Worm (Caenorhabditis elegans) whole organism, early embryonic: ENCODE measurements around the gene acy-1.

ENCODE experiments used
- F13C5.2 ChIP-seq: sonication (generic microtip); optimal IDR thresholded peaks from 2 replicates; lab custom pipeline; 2017; ENCODE audit warnings: mild to moderate bottlenecking, missing genetic modification characterization, inconsistent platforms, missing compliant biosample characterization
- ama-1 ChIP-seq: fragments of 150-350 bp; optimal IDR thresholded peaks from 2 replicates; lab custom pipeline; 2014
- ceh-13 ChIP-seq: fragments of 200-800 bp; sonication (Bioruptor generic); optimal IDR thresholded peaks from 2 replicates; lab custom pipeline; 2018; ENCODE audit warnings: mild to moderate bottlenecking, missing genetic modification characterization, missing compliant biosample characterization
- ceh-36 ChIP-seq: sonication (generic microtip); optimal IDR thresholded peaks from 2 replicates; lab custom pipeline; 2016; ENCODE audit warnings: missing genetic modification characterization, inconsistent platforms, missing compliant biosample characterization
- ets-7 ChIP-seq: sonication (generic microtip); optimal IDR thresholded peaks from 2 replicates; lab custom pipeline; 2016; ENCODE audit warnings: missing genotype, missing genetic modification characterization, missing compliant biosample characterization
- flt-1 ChIP-seq: fragments of 200-800 bp; sonication (Bioruptor generic); IDR thresholded peaks from 2 replicates; pipeline ENCODE4 v1.3.6; 2022; ENCODE audit warnings: missing genetic modification characterization, missing compliant biosample characterization
- hmg-4 ChIP-seq: fragments of 200-800 bp; sonication (Bioruptor generic); optimal IDR thresholded peaks from 2 replicates; lab custom pipeline; 2018; ENCODE audit warnings: mild to moderate bottlenecking, missing genetic modification characterization, missing compliant biosample characterization
- pes-1 ChIP-seq: fragments of 200-800 bp; sonication (Bioruptor generic); IDR thresholded peaks from 2 replicates; pipeline ENCODE4 v1.3.6; 2022; ENCODE audit warnings: missing genetic modification reagents, missing genetic modification characterization, missing compliant biosample characterization
- tbx-11 ChIP-seq: fragments of 200-800 bp; sonication (Bioruptor generic); IDR thresholded peaks from 2 replicates; pipeline ENCODE4 v1.3.6; 2022; ENCODE audit warnings: missing genetic modification characterization, missing compliant biosample characterization
- tbx-37 ChIP-seq: fragments of 200-800 bp; sonication (Bioruptor generic); conservative IDR thresholded peaks from 2 replicates; pipeline ENCODE4 v1.3.6; 2022; ENCODE audit warnings: missing genetic modification reagents, missing genetic modification characterization, missing compliant biosample characterization

- TF ChIP-seq ets-7 (no peak), ceh-13 (no peak), tbx-11 (GFP tag; lab: Robert Waterston, UW) (no peak), pes-1 (GFP tag; lab: Robert Waterston, UW) (no peak), ama-1 (lab: Kevin White, UChicago) (no peak), tbx-37 (no peak), flt-1 (GFP tag; lab: Robert Waterston, UW) (no peak), ceh-36 (tag; lab: Kevin White, UChicago) (no peak), F13C5.2 (no peak), hmg-4 (GFP tag; lab: Kevin White, UChicago) (no peak)
Observed at ce11 chrIII:4767869-4768645, 46.2 kb downstream of the acy-1 start.
